Fruit fly (Drosophila melanogaster) whole organism: ENCODE results near the gene Tlk.

Experiments used
- CG8478 ChIP-seq: fragments of >200 bp; optimal IDR thresholded peaks from 2 replicates; lab custom pipeline; 2018; ENCODE audit warnings: inconsistent platforms
- pan ChIP-seq: fragments of >200 bp; optimal IDR thresholded peaks from 2 replicates; lab custom pipeline; 2017
- psq ChIP-seq: fragments of >200 bp; optimal IDR thresholded peaks from 2 replicates; lab custom pipeline; 2017
- usp ChIP-seq: fragments of >200 bp; optimal IDR thresholded peaks from 2 replicates; lab custom pipeline; 2017; ENCODE audit warnings: missing biosample characterization, missing genetic modification characterization, mixed read lengths

DNA sequence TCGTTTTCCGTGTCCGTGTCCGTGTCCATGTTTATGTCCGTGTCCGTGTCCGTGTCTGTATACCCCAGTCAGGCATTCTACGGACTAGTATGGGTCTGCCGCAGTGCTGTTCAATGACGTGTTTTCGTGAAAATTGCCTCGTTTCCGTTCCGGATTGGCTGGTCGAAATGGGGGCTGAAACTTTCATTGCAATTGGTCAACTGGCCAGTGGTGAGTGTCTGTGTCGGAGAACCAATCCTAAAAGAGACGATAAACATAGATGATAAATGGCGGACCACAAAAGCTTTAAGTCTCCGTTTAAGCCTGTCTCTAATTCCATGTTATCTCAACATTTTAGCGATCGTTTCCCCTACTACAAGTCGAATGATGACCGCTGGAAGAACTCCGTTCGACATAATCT is 89.3 kb downstream of the Tlk start:
- no peak for TF ChIP-seq psq (lab: Kevin White, UChicago)
- TF ChIP-seq pan (lab: Kevin White, UChicago) = no peak
- TF ChIP-seq CG8478 (lab: Kevin White, UChicago) = no peak
- no peak for TF ChIP-seq usp (GFP tag; lab: Kevin White, UChicago)
